Worm (Caenorhabditis elegans): ENCODE data around the gene gbb-1.

The gbb-1 gene

DNA sequence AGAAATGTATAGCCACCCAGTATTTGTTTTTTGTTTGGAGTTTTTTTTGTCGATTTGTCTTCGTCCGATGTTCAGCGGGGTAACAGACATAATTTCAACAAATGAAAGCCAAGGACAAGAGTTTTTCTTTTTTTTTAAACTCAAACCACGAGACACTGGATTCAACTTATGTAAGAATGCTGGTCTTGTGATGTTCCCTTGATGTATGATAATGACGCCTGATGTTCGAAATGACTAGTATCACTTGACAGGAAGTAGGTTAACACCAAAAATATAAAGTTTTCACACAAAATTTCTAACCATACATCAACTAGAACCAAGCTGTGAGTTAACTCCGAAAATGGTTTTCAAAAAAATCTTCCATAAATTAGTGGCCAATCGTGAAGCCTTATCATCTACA lies 12.5 kb downstream of the gbb-1 start:
- TF ChIP-seq efl-3 (GFP tag; optimal IDR thresholded peaks at IDR 0.05), result no peak
- TF ChIP-seq ces-1 (GFP tag; optimal IDR thresholded peaks at IDR 0.05), result no peak
- TF ChIP-seq sptf-1 (tag; optimal IDR thresholded peaks at IDR 0.05), result no peak
- no peak for TF ChIP-seq efl-1 (optimal IDR thresholded peaks at IDR 0.05)
- TF ChIP-seq efl-1 (GFP tag; optimal IDR thresholded peaks at IDR 0.05 in 1 of 2), result no peak
- TF ChIP-seq nhr-20 (tag; optimal IDR thresholded peaks at IDR 0.05), result no peak
- TF ChIP-seq ets-5 (GFP tag; IDR thresholded peaks at IDR 0.05), result no peak
- no peak for TF ChIP-seq nhr-77 (tag; optimal IDR thresholded peaks at IDR 0.05)
- TF ChIP-seq nhr-90 (tag; optimal IDR thresholded peaks at IDR 0.05; ENCODE audit: poor library complexity), result no peak
- no peak for TF ChIP-seq nhr-47 (tag; optimal IDR thresholded peaks at IDR 0.05)
- TF ChIP-seq nhr-71 (tag; optimal IDR thresholded peaks at IDR 0.05), result peak; percentile 16
- TF ChIP-seq ceh-88 (GFP tag; IDR thresholded peaks at IDR 0.05), result no peak
- no peak for TF ChIP-seq nhr-84 (tag; optimal IDR thresholded peaks at IDR 0.05)
- TF ChIP-seq mef-2 (tag; optimal IDR thresholded peaks at IDR 0.05), result no peak
- TF ChIP-seq lin-35 (GFP tag; optimal IDR thresholded peaks at IDR 0.05), result peak in 1 of 2 experiments; percentile 43
- no peak for TF ChIP-seq lin-13 (GFP tag; optimal IDR thresholded peaks at IDR 0.05)

DNA sequence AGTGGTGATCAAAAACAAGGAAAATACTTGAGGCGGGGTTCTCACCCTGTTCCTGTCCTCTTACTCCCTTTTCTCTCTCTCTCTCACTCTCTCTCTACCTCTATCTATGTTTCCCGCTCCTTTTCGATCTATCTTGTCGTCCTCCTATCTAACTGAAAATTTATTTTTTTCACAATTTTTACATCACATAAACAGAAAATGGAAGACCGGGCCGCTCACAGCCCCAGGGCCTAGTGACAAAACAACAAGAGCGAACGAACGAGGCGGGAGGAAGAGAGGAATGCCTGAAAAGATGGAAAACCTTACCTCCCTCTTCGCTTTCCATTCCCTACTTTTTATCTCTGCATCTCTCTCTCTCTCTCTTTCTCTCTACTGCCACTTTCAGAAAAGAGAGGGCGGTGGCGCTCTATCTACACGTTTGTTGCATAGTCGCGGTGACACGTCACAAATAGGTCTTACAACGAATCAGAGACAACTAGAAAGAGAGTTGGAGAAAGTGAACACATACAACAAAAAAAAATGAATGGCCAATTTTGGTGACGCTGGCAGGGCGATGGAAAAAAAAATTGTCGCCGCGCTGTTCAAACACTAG lies 13.2 kb downstream of the gbb-1 start:
- no peak for TF ChIP-seq irx-1 (tag; optimal IDR thresholded peaks at IDR 0.05)
- TF ChIP-seq efl-1 (optimal IDR thresholded peaks at IDR 0.05), result no peak
- TF ChIP-seq efl-1 (GFP tag; optimal IDR thresholded peaks at IDR 0.05 in 1 of 2), result peak in 1 of 2 experiments; percentile 52

DNA sequence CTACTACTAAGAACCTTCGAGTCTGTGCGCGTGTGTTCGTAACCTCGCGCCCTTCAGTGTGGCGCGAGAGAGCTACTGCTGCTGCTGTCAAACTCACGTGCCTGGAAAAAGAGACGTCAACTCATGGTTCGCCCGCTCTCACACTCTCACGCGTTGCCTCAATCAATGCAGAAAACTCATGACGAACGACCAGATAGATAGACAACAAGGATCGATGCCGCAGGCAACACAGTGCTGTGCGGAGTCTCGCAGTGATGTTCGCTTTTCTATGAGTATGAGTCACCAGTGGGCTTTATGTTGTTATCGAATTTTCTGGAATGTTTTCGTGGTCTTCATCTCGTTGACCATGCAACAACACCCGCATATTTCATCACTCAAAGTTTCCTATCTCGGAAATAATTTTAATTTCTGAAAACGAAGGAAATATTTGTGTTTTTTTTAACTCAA lies 13.8 kb downstream of the gbb-1 start:
- no peak for TF ChIP-seq zip-4 (GFP tag; optimal IDR thresholded peaks at IDR 0.05)
- TF ChIP-seq unc-98 (GFP tag; IDR thresholded peaks at IDR 0.05), result no peak
- peak; percentile 92 for TF ChIP-seq lin-14 (GFP tag; optimal IDR thresholded peaks at IDR 0.05)
- TF ChIP-seq ceh-8 (GFP tag; optimal IDR thresholded peaks at IDR 0.05), result no peak
- TF ChIP-seq nhr-71 (tag; optimal IDR thresholded peaks at IDR 0.05), result peak; percentile 93
- no peak for TF ChIP-seq nhr-76 (tag; optimal IDR thresholded peaks at IDR 0.05)
- peak; percentile 10 for TF ChIP-seq skn-1 (tag; optimal IDR thresholded peaks at IDR 0.05)
- no peak for TF ChIP-seq unc-62 (GFP tag; optimal IDR thresholded peaks at IDR 0.05)
- TF ChIP-seq F16B12.6 (tag; optimal IDR thresholded peaks at IDR 0.05), result no peak
- TF ChIP-seq C16A3.4 (tag; optimal IDR thresholded peaks at IDR 0.05), result peak; percentile 46
- TF ChIP-seq isw-1 (GFP tag; IDR thresholded peaks at IDR 0.05), result no peak; the same call in 1 of the 2 replicates
- TF ChIP-seq ceh-63 (GFP tag; optimal IDR thresholded peaks at IDR 0.05), result no peak
- TF ChIP-seq lin-35 (GFP tag; optimal IDR thresholded peaks at IDR 0.05), result peak; percentile 34 to 82
- TF ChIP-seq lsy-2 (tag; optimal IDR thresholded peaks at IDR 0.05), result peak; percentile 58
- peak; percentile 76 for TF ChIP-seq rnt-1 (tag; optimal IDR thresholded peaks at IDR 0.05)
- no peak for TF ChIP-seq ztf-11 (tag; optimal IDR thresholded peaks at IDR 0.05)
- peak; percentile 56 for TF ChIP-seq lin-13 (GFP tag; optimal IDR thresholded peaks at IDR 0.05)
- peak; percentile 65 for TF ChIP-seq mep-1 (tag; optimal IDR thresholded peaks at IDR 0.05)
- TF ChIP-seq alr-1 (tag; optimal IDR thresholded peaks at IDR 0.05; ENCODE audit: borderline replicate concordance), result no peak
- TF ChIP-seq mdl-1 (tag; optimal IDR thresholded peaks at IDR 0.05), result peak in 1 of 2 experiments; percentile 95
- TF ChIP-seq aha-1 (tag; optimal IDR thresholded peaks at IDR 0.05), result no peak
- TF ChIP-seq hlh-17 (GFP tag; optimal IDR thresholded peaks at IDR 0.05; ENCODE audit: borderline replicate concordance), result no peak
- peak; percentile 21 for TF ChIP-seq ceh-90 (tag; optimal IDR thresholded peaks at IDR 0.05)
- no peak for TF ChIP-seq nhr-77 (tag; optimal IDR thresholded peaks at IDR 0.05)
- TF ChIP-seq vab-15 (tag; optimal IDR thresholded peaks at IDR 0.05), result no peak
- TF ChIP-seq sup-37 (GFP tag; optimal IDR thresholded peaks at IDR 0.05), result no peak
- peak; percentile 67 for TF ChIP-seq ztf-4 (tag; optimal IDR thresholded peaks at IDR 0.05)
- no peak for TF ChIP-seq aly-2 (tag; optimal IDR thresholded peaks at IDR 0.05)
- no peak for TF ChIP-seq pqm-1 (tag; optimal IDR thresholded peaks at IDR 0.05)
- peak; percentile 74 for TF ChIP-seq lir-3 (tag; optimal IDR thresholded peaks at IDR 0.05; ENCODE audit: poor library complexity)
- TF ChIP-seq ceh-82 (tag; optimal IDR thresholded peaks at IDR 0.05), result peak; percentile 28 to 74 (median 35)
- no peak for TF ChIP-seq blmp-1 (tag; optimal IDR thresholded peaks at IDR 0.05)
- TF ChIP-seq nhr-28 (tag; optimal IDR thresholded peaks at IDR 0.05), result no peak
- no peak for TF ChIP-seq nhr-90 (tag; optimal IDR thresholded peaks at IDR 0.05; ENCODE audit: poor library complexity)
- TF ChIP-seq ceh-88 (GFP tag; IDR thresholded peaks at IDR 0.05), result peak; percentile 37; the same call in 1 of the 2 replicates
- TF ChIP-seq nhr-20 (tag; optimal IDR thresholded peaks at IDR 0.05), result peak; percentile 75
- TF ChIP-seq nhr-237 (tag; optimal IDR thresholded peaks at IDR 0.05), result no peak
- no peak for TF ChIP-seq Y116A8C.19 (tag; optimal IDR thresholded peaks at IDR 0.05; ENCODE audit: borderline replicate concordance)

Measured in whole organism, L1 larva.